Worm (Caenorhabditis elegans) whole organism, L1 larva: Measurements from ENCODE around the gene clec-22.

Experiments
- C16A3.4 ChIP-seq: fragments of 150-350 bp; optimal IDR thresholded peaks from 2 replicates; lab custom pipeline; 2014; ENCODE audit warnings: missing biosample characterization, missing genetic modification characterization
- C34B4.2 ChIP-seq: sonication (generic microtip); optimal IDR thresholded peaks from 2 replicates; lab custom pipeline; 2017; ENCODE audit warnings: mild to moderate bottlenecking, missing genetic modification characterization, missing compliant biosample characterization
- alr-1 ChIP-seq: fragments of 200-800 bp; sonication (Bioruptor generic); optimal IDR thresholded peaks from 2 replicates; lab custom pipeline; 2018; ENCODE audit warnings: borderline replicate concordance, mild to moderate bottlenecking, missing genetic modification characterization, missing compliant biosample characterization
- aly-2 ChIP-seq: fragments of 150-350 bp; optimal IDR thresholded peaks from 2 replicates; lab custom pipeline; 2014; ENCODE audit warnings: missing biosample characterization, missing genetic modification characterization
- ama-1 ChIP-seq: fragments of 150-350 bp; optimal IDR thresholded peaks from 2 replicates; lab custom pipeline; 2014
- lir-3 ChIP-seq: sonication (generic microtip); optimal IDR thresholded peaks from 2 replicates; lab custom pipeline; 2016; ENCODE audit warnings: mild to moderate bottlenecking, missing genetic modification characterization, moderate library complexity, missing compliant biosample characterization; ENCODE audit not compliant: poor library complexity
- nhr-19 ChIP-seq: fragments of 200-800 bp; sonication (Bioruptor generic); conservative IDR thresholded peaks from 2 replicates; pipeline ENCODE4 v1.3.6; 2022; ENCODE audit warnings: missing genetic modification characterization, missing compliant biosample characterization
- nhr-71 ChIP-seq: sonication (generic microtip); optimal IDR thresholded peaks from 2 replicates; lab custom pipeline; 2016; ENCODE audit warnings: mild to moderate bottlenecking, missing genetic modification characterization, moderate library complexity, missing compliant biosample characterization
- sox-4 ChIP-seq: sonication (generic microtip); optimal IDR thresholded peaks from 2 replicates; lab custom pipeline; 2016; ENCODE audit warnings: missing genetic modification characterization, missing compliant biosample characterization
- zag-1 ChIP-seq: fragments of 150-350 bp; optimal IDR thresholded peaks from 2 replicates; lab custom pipeline; 2014; ENCODE audit warnings: missing biosample characterization, missing genetic modification characterization
- ztf-11 ChIP-seq, 2 experiments: sonication (generic microtip); optimal IDR thresholded peaks; 2 replicates each; lab custom pipeline; 2016 to 2017; ENCODE audit warnings: missing genetic modification characterization in 2 of 2, missing biosample characterization in 1 of 2, missing compliant biosample characterization in 1 of 2

- TF ChIP-seq nhr-19 (GFP tag; lab: Robert Waterston, UW) (no peak), alr-1 (tag; lab: Kevin White, UChicago) (no peak), aly-2 (tag; lab: Kevin White, UChicago) (no peak), ama-1 (lab: Kevin White, UChicago) (no peak), ztf-11 (tag; optimal IDR thresholded peaks at IDR 0.05; lab: Kevin White, UChicago) (no peak), C16A3.4 (tag; lab: Kevin White, UChicago) (no peak), sox-4 (tag; lab: Kevin White, UChicago) (no peak), zag-1 (tag; lab: Kevin White, UChicago) (no peak), C34B4.2 (tag; lab: Kevin White, UChicago) (no peak), lir-3 (no peak), nhr-71 (tag; lab: Kevin White, UChicago) (no peak)
These were observed 22.4 kb downstream of the clec-22 start, which contains the start of gene F09C6.14 for ce11 chrV:16880679-16881078.
